Worm (Caenorhabditis elegans): ENCODE measurements around the gene fox-1.

The fox-1 gene

ce11 chrX:2452297-2452696, 7.4 kb downstream of the fox-1 start:
- TF ChIP-seq hlh-1 (tag; optimal IDR thresholded peaks at IDR 0.05) (peak; percentile 98), unc-120 (tag; optimal IDR thresholded peaks at IDR 0.05; ENCODE audit: poor library complexity, severe bottlenecking) (peak; percentile 11), unc-62 (GFP tag; optimal IDR thresholded peaks at IDR 0.05) (peak; percentile 54), elt-3 (tag; optimal IDR thresholded peaks at IDR 0.05) (no peak), blmp-1 (tag; optimal IDR thresholded peaks at IDR 0.05) (no peak)

ce11 chrX:2450994-2451393, 8.7 kb downstream of the fox-1 start:
- no peak for TF ChIP-seq drap-1 (GFP tag; optimal IDR thresholded peaks at IDR 0.05)
- TF ChIP-seq ces-1 (GFP tag; optimal IDR thresholded peaks at IDR 0.05), result peak; percentile 42
- no peak for TF ChIP-seq bed-3 (GFP tag; optimal IDR thresholded peaks at IDR 0.05)

DNA sequence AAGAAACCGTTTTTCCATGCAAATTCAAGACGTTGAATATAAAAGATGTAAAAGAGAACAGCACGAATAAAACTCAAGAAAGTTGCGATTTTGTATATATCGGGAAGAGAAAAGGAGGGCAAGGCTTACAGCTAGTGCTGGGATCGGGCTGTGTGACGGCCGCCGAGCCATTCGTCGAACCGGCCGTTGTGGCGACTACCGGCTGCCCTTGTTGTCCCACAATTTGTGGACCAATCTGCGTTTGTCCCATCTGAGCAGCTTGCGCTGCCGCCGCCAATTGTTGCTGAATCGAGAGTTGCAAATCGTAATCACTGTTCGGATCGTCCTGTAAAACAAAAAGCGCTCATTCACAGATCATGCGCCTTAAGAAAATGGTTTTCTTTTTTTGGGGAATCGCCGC, 12.5 kb downstream of the fox-1 start:
- no peak for TF ChIP-seq ceh-43 (GFP tag; optimal IDR thresholded peaks at IDR 0.05)
- no peak for TF ChIP-seq unc-62 (GFP tag; optimal IDR thresholded peaks at IDR 0.05)
- no peak for TF ChIP-seq blmp-1 (tag; optimal IDR thresholded peaks at IDR 0.05)
- no peak for TF ChIP-seq ham-2 (GFP tag; optimal IDR thresholded peaks at IDR 0.05)
- TF ChIP-seq elt-1 (tag; optimal IDR thresholded peaks at IDR 0.05; ENCODE audit: borderline replicate concordance, insufficient read depth), result no peak

- TF ChIP-seq lin-32 (GFP tag; optimal IDR thresholded peaks at IDR 0.05), result no peak
- no peak for TF ChIP-seq drap-1 (GFP tag; optimal IDR thresholded peaks at IDR 0.05)
- TF ChIP-seq nhr-237 (tag; optimal IDR thresholded peaks at IDR 0.05), result no peak
- no peak for TF ChIP-seq cnd-1 (tag; optimal IDR thresholded peaks at IDR 0.05)
- TF ChIP-seq nhr-28 (tag; optimal IDR thresholded peaks at IDR 0.05), result no peak
- no peak for TF ChIP-seq mls-2 (tag; optimal IDR thresholded peaks at IDR 0.05)
- TF ChIP-seq unc-39 (tag; optimal IDR thresholded peaks at IDR 0.05), result no peak
- TF ChIP-seq ceh-43 (GFP tag; optimal IDR thresholded peaks at IDR 0.05), result no peak
- TF ChIP-seq ceh-83 (GFP tag; optimal IDR thresholded peaks at IDR 0.05), result no peak
- TF ChIP-seq blmp-1 (tag; optimal IDR thresholded peaks at IDR 0.05), result no peak
- no peak for TF ChIP-seq hlh-1 (tag; optimal IDR thresholded peaks at IDR 0.05)
- TF ChIP-seq bed-3 (GFP tag; optimal IDR thresholded peaks at IDR 0.05), result no peak
- TF ChIP-seq flh-1 (GFP tag; optimal IDR thresholded peaks at IDR 0.05), result no peak
- TF ChIP-seq M03D4.4 (tag; optimal IDR thresholded peaks at IDR 0.05), result no peak
- no peak for TF ChIP-seq lin-13 (tag; optimal IDR thresholded peaks at IDR 0.05)
- no peak for TF ChIP-seq elt-3 (tag; optimal IDR thresholded peaks at IDR 0.05)
Observed at ce11 chrX:2446185-2446584, 13.5 kb downstream of the fox-1 start.

DNA sequence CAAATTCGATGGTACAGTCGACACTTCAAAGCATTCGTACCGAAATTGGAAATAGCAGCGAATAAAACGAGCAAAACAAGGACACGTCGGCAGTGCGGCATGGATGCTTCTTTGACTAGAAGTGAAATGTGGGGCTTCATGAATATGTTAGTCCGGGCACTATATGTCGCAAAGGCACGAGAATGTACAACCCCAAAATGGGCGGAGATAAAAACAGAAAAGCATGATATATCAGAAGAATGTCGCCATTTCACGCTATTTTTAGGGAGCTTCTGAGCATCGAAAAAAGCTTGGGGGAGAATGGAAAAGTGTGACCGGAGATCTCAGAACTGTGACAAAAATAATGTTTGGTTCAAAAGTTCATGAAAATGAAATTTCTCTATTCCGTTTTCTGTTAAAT, 16.4 kb downstream of the fox-1 start, which contains the start of gene T07D1.3:
Gene T07D1.3 (minus strand): TSS at position 101 of the 400 bp plus-strand sequence.
- TF ChIP-seq sptf-1 (tag; optimal IDR thresholded peaks at IDR 0.05), result no peak
- no peak for TF ChIP-seq ceh-43 (GFP tag; optimal IDR thresholded peaks at IDR 0.05)
- no peak for TF ChIP-seq lin-13 (tag; optimal IDR thresholded peaks at IDR 0.05)
- no peak for TF ChIP-seq elt-1 (tag; optimal IDR thresholded peaks at IDR 0.05; ENCODE audit: borderline replicate concordance, insufficient read depth)
- TF ChIP-seq tbx-8 (GFP tag; optimal IDR thresholded peaks at IDR 0.05), result no peak
- no peak for TF ChIP-seq lsy-2 (tag; optimal IDR thresholded peaks at IDR 0.05)
- TF ChIP-seq hlh-1 (tag; optimal IDR thresholded peaks at IDR 0.05), result no peak
- no peak for TF ChIP-seq ceh-83 (GFP tag; optimal IDR thresholded peaks at IDR 0.05)
- no peak for TF ChIP-seq ceh-39 (tag; optimal IDR thresholded peaks at IDR 0.05)
- no peak for TF ChIP-seq flh-1 (GFP tag; optimal IDR thresholded peaks at IDR 0.05)
- no peak for TF ChIP-seq mab-5 (tag; optimal IDR thresholded peaks at IDR 0.05)
- TF ChIP-seq nhr-12 (tag; optimal IDR thresholded peaks at IDR 0.05), result no peak
- no peak for TF ChIP-seq mep-1 (tag; optimal IDR thresholded peaks at IDR 0.05)
- TF ChIP-seq unc-120 (tag; optimal IDR thresholded peaks at IDR 0.05; ENCODE audit: poor library complexity, severe bottlenecking), result no peak
- TF ChIP-seq mls-2 (tag; optimal IDR thresholded peaks at IDR 0.05), result no peak
- TF ChIP-seq drap-1 (GFP tag; optimal IDR thresholded peaks at IDR 0.05), result no peak
- TF ChIP-seq ces-1 (GFP tag; optimal IDR thresholded peaks at IDR 0.05), result no peak
- TF ChIP-seq pha-4 (tag; optimal IDR thresholded peaks at IDR 0.05), result no peak
- TF ChIP-seq nhr-2 (tag; optimal IDR thresholded peaks at IDR 0.05), result no peak

DNA sequence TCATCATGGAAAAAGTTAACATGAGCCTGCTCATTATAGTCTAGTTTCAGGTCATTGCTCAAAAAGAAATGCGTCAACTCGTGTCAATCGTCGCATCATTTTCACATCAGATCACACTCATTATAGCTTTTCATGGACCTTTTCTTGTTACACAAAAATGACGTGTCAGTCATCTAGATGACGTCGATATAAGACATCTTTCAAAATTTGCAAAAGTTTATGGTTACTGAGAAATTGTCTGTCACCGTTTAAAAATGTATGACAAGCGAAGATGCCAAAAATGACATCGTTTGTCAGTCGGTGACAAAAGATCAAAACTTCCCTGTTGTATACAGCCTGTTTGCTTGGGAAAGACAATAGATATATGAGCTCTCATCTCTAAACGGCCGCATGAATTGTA, 18.5 kb downstream of the fox-1 start:
- TF ChIP-seq nhr-76 (tag; optimal IDR thresholded peaks at IDR 0.05) (no peak), unc-120 (tag; optimal IDR thresholded peaks at IDR 0.05; ENCODE audit: poor library complexity, severe bottlenecking) (no peak)
